Worm (Caenorhabditis elegans): Measurements from ENCODE around the gene pgp-6.

Gene pgp-6

ce11 chrX:10914421-10915277, 37.4 kb upstream of the pgp-6 start (continued):
- TF ChIP-seq elt-3 (tag; optimal IDR thresholded peaks at IDR 0.05) (peak in 1 of 6 experiments; percentile 11), nhr-237 (tag; optimal IDR thresholded peaks at IDR 0.05) (no peak), pag-3 (tag; optimal IDR thresholded peaks at IDR 0.05; ENCODE audit: borderline replicate concordance, insufficient read depth) (no peak), lin-14 (GFP tag; optimal IDR thresholded peaks at IDR 0.05) (peak; percentile 26), mef-2 (tag; optimal IDR thresholded peaks at IDR 0.05) (no peak)

- TF ChIP-seq skn-1 (tag; optimal IDR thresholded peaks at IDR 0.05) = no peak
- TF ChIP-seq nhr-71 (tag; optimal IDR thresholded peaks at IDR 0.05) = no peak
- no peak for TF ChIP-seq xbp-1 (tag; optimal IDR thresholded peaks at IDR 0.05)
- TF ChIP-seq isw-1 (GFP tag; IDR thresholded peaks at IDR 0.05) = no peak
- no peak for TF ChIP-seq tbx-2 (tag; optimal IDR thresholded peaks at IDR 0.05)
- no peak for TF ChIP-seq ceh-8 (GFP tag; optimal IDR thresholded peaks at IDR 0.05)
- TF ChIP-seq sptf-1 (tag; optimal IDR thresholded peaks at IDR 0.05) = no peak
- TF ChIP-seq grh-1 (GFP tag; IDR thresholded peaks at IDR 0.05) = no peak
- TF ChIP-seq nhr-77 (tag; optimal IDR thresholded peaks at IDR 0.05) = no peak
- no peak for TF ChIP-seq Y116A8C.19 (tag; optimal IDR thresholded peaks at IDR 0.05; ENCODE audit: borderline replicate concordance)
- TF ChIP-seq pag-3 (tag; optimal IDR thresholded peaks at IDR 0.05; ENCODE audit: borderline replicate concordance, insufficient read depth) = no peak
- TF ChIP-seq aha-1 (tag; optimal IDR thresholded peaks at IDR 0.05) = no peak
These were observed 36.8 kb upstream of the pgp-6 start, which contains the start of gene F47B10.9 for ce11 chrX:10913981-10914380. Gene F47B10.9, minus strand, starts transcription at chrX:10914081.

- TF ChIP-seq mep-1 (tag; optimal IDR thresholded peaks at IDR 0.05) = no peak
- TF ChIP-seq nhr-47 (tag; optimal IDR thresholded peaks at IDR 0.05) = no peak
- no peak for TF ChIP-seq lsy-2 (tag; optimal IDR thresholded peaks at IDR 0.05)
- TF ChIP-seq rnt-1 (tag; optimal IDR thresholded peaks at IDR 0.05) = peak; percentile 34
These were observed 33.5 kb upstream of the pgp-6 start, which contains the start of gene F47B10.8 for ce11 chrX:10910716-10911115. Gene F47B10.8, minus strand, starts transcription at chrX:10910816.

ce11 chrX:10909661-10910060, 32.4 kb upstream of the pgp-6 start:
- no peak for TF ChIP-seq ceh-88 (GFP tag; IDR thresholded peaks at IDR 0.05)
- TF ChIP-seq efl-3 (GFP tag; optimal IDR thresholded peaks at IDR 0.05) = no peak
- TF ChIP-seq egl-27 (tag; optimal IDR thresholded peaks at IDR 0.05) = no peak
- no peak for TF ChIP-seq dpl-1 (GFP tag; optimal IDR thresholded peaks at IDR 0.05)
- TF ChIP-seq lin-39 (tag; optimal IDR thresholded peaks at IDR 0.05) = peak; percentile 36
- peak; percentile 34; the same call in 1 of the 2 replicates for TF ChIP-seq nhr-19 (GFP tag; conservative IDR thresholded peaks at IDR 0.05)
- no peak for TF ChIP-seq nhr-20 (tag; optimal IDR thresholded peaks at IDR 0.05)
- TF ChIP-seq lin-14 (GFP tag; optimal IDR thresholded peaks at IDR 0.05) = peak; percentile 69
- TF ChIP-seq unc-62 (GFP tag; optimal IDR thresholded peaks at IDR 0.05) = no peak
- TF ChIP-seq ets-5 (GFP tag; IDR thresholded peaks at IDR 0.05) = no peak
- TF ChIP-seq mep-1 (tag; optimal IDR thresholded peaks at IDR 0.05) = no peak
- TF ChIP-seq C16A3.4 (tag; optimal IDR thresholded peaks at IDR 0.05) = no peak
- TF ChIP-seq ceh-90 (tag; optimal IDR thresholded peaks at IDR 0.05) = no peak
- no peak for TF ChIP-seq skn-1 (tag; optimal IDR thresholded peaks at IDR 0.05)
- TF ChIP-seq unc-98 (GFP tag; IDR thresholded peaks at IDR 0.05) = no peak
- TF ChIP-seq elt-2 (tag; optimal IDR thresholded peaks at IDR 0.05) = no peak
- TF ChIP-seq ceh-8 (GFP tag; optimal IDR thresholded peaks at IDR 0.05) = no peak
- TF ChIP-seq aly-2 (tag; optimal IDR thresholded peaks at IDR 0.05) = no peak
- TF ChIP-seq Y116A8C.19 (tag; optimal IDR thresholded peaks at IDR 0.05; ENCODE audit: borderline replicate concordance) = no peak
- no peak for TF ChIP-seq ztf-11 (tag; optimal IDR thresholded peaks at IDR 0.05)
- TF ChIP-seq zip-4 (GFP tag; optimal IDR thresholded peaks at IDR 0.05) = no peak
- no peak for TF ChIP-seq sptf-1 (tag; optimal IDR thresholded peaks at IDR 0.05)
- no peak for TF ChIP-seq egl-13 (tag; optimal IDR thresholded peaks at IDR 0.05)
- TF ChIP-seq lin-13 (GFP tag; optimal IDR thresholded peaks at IDR 0.05) = no peak
- TF ChIP-seq F16B12.6 (tag; optimal IDR thresholded peaks at IDR 0.05) = no peak
- no peak for TF ChIP-seq hlh-17 (GFP tag; optimal IDR thresholded peaks at IDR 0.05; ENCODE audit: borderline replicate concordance)
- no peak for TF ChIP-seq nhr-11 (tag; optimal IDR thresholded peaks at IDR 0.05)
- no peak for TF ChIP-seq nhr-47 (tag; optimal IDR thresholded peaks at IDR 0.05)
- TF ChIP-seq fkh-8 (tag; optimal IDR thresholded peaks at IDR 0.05) = no peak
- TF ChIP-seq zag-1 (tag; optimal IDR thresholded peaks at IDR 0.05) = no peak
- no peak for TF ChIP-seq isw-1 (GFP tag; IDR thresholded peaks at IDR 0.05)
- no peak for TF ChIP-seq lin-35 (GFP tag; optimal IDR thresholded peaks at IDR 0.05)

Data from whole organism, L1 larva.